Worm (Caenorhabditis elegans) whole organism, L2 larva: ENCODE measurements around the gene larp-1.
"Not testable (repeated sequence)": the region's sequence is repeated elsewhere in the genome, so short reads cannot be mapped to it uniquely, and the experiment has no call there.

ENCODE experiments used
- F13H6.1 ChIP-seq: sonication (generic microtip); optimal IDR thresholded peaks from 2 replicates; lab custom pipeline; 2016; ENCODE audit warnings: missing genetic modification characterization, missing compliant biosample characterization
- alr-1 ChIP-seq: fragments of 150-350 bp; optimal IDR thresholded peaks from 2 replicates; lab custom pipeline; 2014; ENCODE audit warnings: missing biosample characterization, missing genetic modification characterization
- aly-2 ChIP-seq: fragments of 150-350 bp; optimal IDR thresholded peaks from 2 replicates; lab custom pipeline; 2014; ENCODE audit warnings: missing biosample characterization, missing genetic modification characterization
- ceh-16 ChIP-seq: fragments of 150-350 bp; optimal IDR thresholded peaks from 2 replicates; lab custom pipeline; 2014; ENCODE audit warnings: missing biosample characterization, missing genetic modification characterization
- ceh-82 ChIP-seq: fragments of 150-350 bp; optimal IDR thresholded peaks from 2 replicates; lab custom pipeline; 2014; ENCODE audit warnings: missing biosample characterization, missing genetic modification characterization
- crh-2 ChIP-seq: sonication (generic microtip); optimal IDR thresholded peaks from 2 replicates; lab custom pipeline; 2017; ENCODE audit warnings: missing biosample characterization, missing genetic modification characterization
- dmd-4 ChIP-seq: sonication (generic microtip); optimal IDR thresholded peaks from 2 replicates; lab custom pipeline; 2017; ENCODE audit warnings: missing biosample characterization, missing genetic modification characterization
- egl-27 ChIP-seq: sonication (generic microtip); optimal IDR thresholded peaks from 3 replicates; lab custom pipeline; 2017; ENCODE audit warnings: missing biosample characterization, missing genetic modification reagents, missing genetic modification characterization
- elt-1 ChIP-seq: fragments of 150-350 bp; optimal IDR thresholded peaks from 2 replicates; lab custom pipeline; 2014; ENCODE audit warnings: missing biosample characterization, missing genetic modification characterization
- fos-1 ChIP-seq: fragments of 150-350 bp; optimal IDR thresholded peaks from 2 replicates; lab custom pipeline; 2014; ENCODE audit warnings: missing biosample characterization, missing genetic modification characterization
- gmeb-1 ChIP-seq: fragments of 150-350 bp; optimal IDR thresholded peaks from 2 replicates; lab custom pipeline; 2014; ENCODE audit warnings: missing biosample characterization, missing genetic modification characterization
- lin-13 ChIP-seq: fragments of 150-350 bp; optimal IDR thresholded peaks from 2 replicates; lab custom pipeline; 2014; ENCODE audit warnings: missing biosample characterization, missing genetic modification reagents, missing genetic modification characterization
- lin-39 ChIP-seq: fragments of 150-350 bp; optimal IDR thresholded peaks from 2 replicates; lab custom pipeline; 2014; ENCODE audit warnings: missing biosample characterization, missing genetic modification reagents, missing genetic modification characterization
- lsy-2 ChIP-seq, 2 experiments: fragments of 150-350 bp in 1 of 2; sonication (generic microtip) in 1 of 2; optimal IDR thresholded peaks; 2 replicates each; lab custom pipeline; 2014 to 2017; ENCODE audit warnings: missing biosample characterization in 2 of 2, missing genetic modification characterization in 2 of 2
- mbf-1 ChIP-seq: sonication (generic microtip); optimal IDR thresholded peaks from 2 replicates; lab custom pipeline; 2017; ENCODE audit warnings: missing biosample characterization, missing genetic modification characterization
- mdl-1 ChIP-seq, 2 experiments: fragments of 150-350 bp in 1 of 2; sonication (generic microtip) in 1 of 2; optimal IDR thresholded peaks; 2 replicates each; lab custom pipeline; 2017; ENCODE audit warnings: missing biosample characterization in 2 of 2, missing genetic modification characterization in 2 of 2
- nhr-11 ChIP-seq: fragments of 150-350 bp; optimal IDR thresholded peaks from 2 replicates; lab custom pipeline; 2014; ENCODE audit warnings: missing biosample characterization, missing genetic modification characterization
- nhr-129 ChIP-seq: fragments of 150-350 bp; optimal IDR thresholded peaks from 2 replicates; lab custom pipeline; 2014; ENCODE audit warnings: missing biosample characterization, missing genetic modification characterization
- nhr-21 ChIP-seq: fragments of 150-350 bp; optimal IDR thresholded peaks from 2 replicates; lab custom pipeline; 2014; ENCODE audit warnings: missing biosample characterization, missing genetic modification characterization
- nhr-23 ChIP-seq: fragments of 150-350 bp; optimal IDR thresholded peaks from 2 replicates; lab custom pipeline; 2014; ENCODE audit warnings: missing biosample characterization, missing genetic modification reagents, missing genetic modification characterization
- nhr-237 ChIP-seq: fragments of 150-350 bp; optimal IDR thresholded peaks from 2 replicates; lab custom pipeline; 2014; ENCODE audit warnings: missing biosample characterization, missing genetic modification characterization
- nhr-25 ChIP-seq: fragments of 150-350 bp; sonication (generic microtip); optimal IDR thresholded peaks from 3 replicates; lab custom pipeline; 2014; ENCODE audit warnings: missing biosample characterization, missing genetic modification characterization
- nhr-6 ChIP-seq: fragments of 150-350 bp; optimal IDR thresholded peaks from 2 replicates; lab custom pipeline; 2014; ENCODE audit warnings: missing biosample characterization, missing genetic modification characterization
- nhr-77 ChIP-seq: fragments of 150-350 bp; optimal IDR thresholded peaks from 2 replicates; lab custom pipeline; 2014; ENCODE audit warnings: missing biosample characterization, missing genetic modification characterization
- sem-4 ChIP-seq: fragments of 150-350 bp; optimal IDR thresholded peaks from 2 replicates; lab custom pipeline; 2014; ENCODE audit warnings: missing biosample characterization, missing genetic modification reagents, missing genetic modification characterization
- sma-3 ChIP-seq: sonication (generic microtip); optimal IDR thresholded peaks from 2 replicates; lab custom pipeline; 2016; ENCODE audit warnings: missing genetic modification reagents, missing genetic modification characterization, missing compliant biosample characterization
- sma-9 ChIP-seq, 2 experiments: fragments of 150-350 bp in 1 of 2; sonication (generic microtip) in 1 of 2; optimal IDR thresholded peaks; 2 replicates each; lab custom pipeline; 2014 to 2016; ENCODE audit warnings: missing genetic modification characterization in 2 of 2, mild to moderate bottlenecking in 1 of 2, missing biosample characterization in 1 of 2, missing compliant biosample characterization in 1 of 2, missing genetic modification reagents in 1 of 2, moderate library complexity in 1 of 2
- snpc-4 ChIP-seq: fragments of 150-350 bp; optimal IDR thresholded peaks from 2 replicates; lab custom pipeline; 2014; ENCODE audit warnings: missing biosample characterization, missing genetic modification characterization
- unc-55 ChIP-seq: fragments of 150-350 bp; sonication (generic microtip); optimal IDR thresholded peaks from 3 replicates; lab custom pipeline; 2014; ENCODE audit warnings: missing biosample characterization, missing genetic modification reagents, missing genetic modification characterization
- unc-62 ChIP-seq: fragments of 150-350 bp; optimal IDR thresholded peaks from 2 replicates; lab custom pipeline; 2014; ENCODE audit warnings: missing biosample characterization, missing genetic modification reagents, missing genetic modification characterization
- ztf-4 ChIP-seq: fragments of 150-350 bp; optimal IDR thresholded peaks from 2 replicates; lab custom pipeline; 2014; ENCODE audit warnings: missing biosample characterization, missing genetic modification characterization

The larp-1 gene

DNA sequence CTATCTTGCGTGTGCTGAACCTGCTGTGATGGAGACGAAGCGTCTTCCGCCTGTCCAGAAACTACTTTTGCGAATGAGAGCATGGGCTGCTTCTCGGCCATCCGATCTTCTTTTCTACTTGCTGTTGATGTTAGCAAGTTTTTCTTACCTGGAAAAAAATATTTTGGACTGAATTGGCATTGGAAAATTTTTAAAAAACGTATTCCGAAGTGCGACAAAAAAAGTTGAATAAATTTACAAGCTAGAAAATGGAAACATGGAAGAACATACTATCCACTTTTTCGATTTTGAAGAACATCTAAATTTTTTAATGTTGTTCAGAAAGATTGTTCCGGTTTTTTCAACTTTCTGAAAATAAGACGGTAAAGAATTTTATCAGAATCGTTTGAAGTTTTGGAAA lies at the start of gene larp-1:
Gene larp-1 (minus strand): TSS at position 101 of the 400 bp plus-strand sequence.
- TF ChIP-seq ztf-4 (tag; lab: Kevin White, UChicago) (no peak), nhr-23 (tag; lab: Kevin White, UChicago) (no peak), sma-9 (GFP tag; optimal IDR thresholded peaks at IDR 0.05; lab: Kevin White, UChicago) (no peak), sma-9 (tag; optimal IDR thresholded peaks at IDR 0.05; lab: Kevin White, UChicago) (no peak), nhr-129 (tag; lab: Kevin White, UChicago) (no peak), nhr-25 (tag; lab: Kevin White, UChicago) (no peak), crh-2 (tag; lab: Kevin White, UChicago) (no peak), gmeb-1 (no peak), nhr-237 (tag; lab: Kevin White, UChicago) (no peak), nhr-6 (tag; lab: Kevin White, UChicago) (no peak), mbf-1 (no peak), lin-39 (tag; lab: Kevin White, UChicago) (no peak)
- TF ChIP-seq, all 48 proteins: peak for 0

DNA sequence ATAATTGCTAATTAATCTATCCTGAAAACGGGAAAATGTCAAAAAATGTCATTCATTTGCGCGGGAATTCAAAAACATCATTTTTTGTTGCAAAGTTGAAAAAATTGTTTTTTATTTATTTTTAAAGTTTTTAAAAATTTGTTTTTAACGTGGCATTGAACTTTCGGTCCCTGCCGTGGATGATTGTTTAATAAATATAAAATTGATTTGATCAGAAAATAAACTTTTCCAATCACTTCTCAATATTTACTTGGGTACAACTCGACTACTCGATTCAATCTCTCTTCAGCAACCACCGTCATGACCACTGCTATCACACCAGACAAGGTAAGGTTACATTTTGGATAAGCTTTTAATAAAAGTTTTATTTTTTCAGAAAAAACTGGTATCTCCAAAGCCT lies 45.0 kb upstream of the larp-1 start, which contains the start of gene C45G9.4:
Gene C45G9.4 (plus strand): TSS at position 301 of the 400 bp plus-strand sequence.
- TF ChIP-seq sma-3; mdl-1 (tag; optimal IDR thresholded peaks at IDR 0.05; lab: Kevin White, UChicago); dmd-4: not testable (repeated sequence)

DNA sequence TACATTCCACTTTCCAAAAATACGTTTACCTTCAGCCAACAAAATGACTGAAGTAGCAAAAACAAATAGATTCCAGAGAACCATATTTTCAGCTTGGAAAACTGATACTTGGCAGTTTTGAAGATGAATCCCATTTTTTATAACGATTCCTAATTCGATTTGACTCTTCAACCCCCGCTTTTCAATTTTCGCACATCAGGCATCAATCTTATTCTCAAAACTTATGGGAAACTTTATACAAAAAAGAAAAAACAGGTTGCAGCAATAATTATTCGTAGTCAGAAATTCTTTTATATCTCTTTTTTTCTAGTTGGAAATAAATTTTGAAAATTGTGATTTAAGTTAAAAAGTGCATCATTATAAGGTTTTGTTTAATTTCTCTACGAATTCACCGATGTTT lies 44.3 kb upstream of the larp-1 start, which contains the start of gene C45G9.10:
Gene C45G9.10 (minus strand): TSS at position 101 of the 400 bp plus-strand sequence.
- TF ChIP-seq egl-27 (tag; lab: Kevin White, UChicago) (no peak), sem-4 (tag; lab: Kevin White, UChicago) (no peak), lin-13 (no peak), nhr-237 (tag; lab: Kevin White, UChicago) (no peak), dmd-4 (no peak), alr-1 (tag; lab: Kevin White, UChicago) (no peak), nhr-11 (tag; lab: Kevin White, UChicago) (no peak), aly-2 (no peak), lsy-2 (tag; optimal IDR thresholded peaks at IDR 0.05; lab: Kevin White, UChicago) (no peak), elt-1 (tag; lab: Kevin White, UChicago) (no peak), snpc-4 (no peak)

DNA sequence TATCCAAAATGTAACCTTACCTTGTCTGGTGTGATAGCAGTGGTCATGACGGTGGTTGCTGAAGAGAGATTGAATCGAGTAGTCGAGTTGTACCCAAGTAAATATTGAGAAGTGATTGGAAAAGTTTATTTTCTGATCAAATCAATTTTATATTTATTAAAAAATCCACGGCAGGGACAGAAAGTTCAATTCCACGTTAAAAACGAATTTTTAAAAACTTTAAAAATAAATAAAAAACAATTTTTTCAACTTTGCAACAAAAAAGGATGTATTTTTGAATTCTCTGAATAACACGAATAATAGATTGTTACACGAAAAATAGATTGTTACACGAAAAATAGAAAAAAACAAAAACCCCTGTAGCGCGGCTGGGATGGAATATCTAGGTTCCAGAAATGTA lies 38.3 kb upstream of the larp-1 start, which contains the start of gene C45G9.9:
Gene C45G9.9 (minus strand): TSS at position 101 of the 400 bp plus-strand sequence.
- TF ChIP-seq ceh-16 (tag; lab: Kevin White, UChicago); lsy-2 (tag; optimal IDR thresholded peaks at IDR 0.05; lab: Kevin White, UChicago); sem-4 (tag; lab: Kevin White, UChicago): not testable (repeated sequence)

DNA sequence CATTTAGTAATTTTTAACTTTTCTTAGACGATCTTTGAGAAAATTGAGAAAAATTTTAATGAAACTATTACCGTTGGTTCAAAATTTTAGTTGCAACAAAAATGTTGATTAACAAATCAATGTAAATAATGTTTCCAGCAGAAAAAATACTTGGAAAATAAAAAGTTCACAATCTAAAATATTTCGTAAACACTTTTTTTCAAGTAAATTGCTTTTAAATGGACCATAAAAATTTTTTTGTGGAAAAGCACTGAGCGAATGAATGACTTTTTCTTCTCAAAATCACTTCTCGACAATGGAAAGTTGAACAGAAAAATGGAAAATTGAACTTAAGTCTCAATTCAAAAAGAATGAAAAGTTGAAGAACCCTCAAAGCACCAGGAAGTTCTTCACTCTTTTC lies 36.1 kb upstream of the larp-1 start, which contains the start of gene C45G9.8:
Gene C45G9.8 (minus strand): TSS at position 101 of the 400 bp plus-strand sequence.
- TF ChIP-seq nhr-21: no peak
- TF ChIP-seq ceh-82: no peak
- no peak for TF ChIP-seq F13H6.1 (tag; lab: Kevin White, UChicago)
- no peak for TF ChIP-seq unc-62 (GFP tag; lab: Kevin White, UChicago)
- TF ChIP-seq ceh-16 (tag; lab: Kevin White, UChicago): no peak
- TF ChIP-seq ztf-4 (tag; lab: Kevin White, UChicago): no peak

DNA sequence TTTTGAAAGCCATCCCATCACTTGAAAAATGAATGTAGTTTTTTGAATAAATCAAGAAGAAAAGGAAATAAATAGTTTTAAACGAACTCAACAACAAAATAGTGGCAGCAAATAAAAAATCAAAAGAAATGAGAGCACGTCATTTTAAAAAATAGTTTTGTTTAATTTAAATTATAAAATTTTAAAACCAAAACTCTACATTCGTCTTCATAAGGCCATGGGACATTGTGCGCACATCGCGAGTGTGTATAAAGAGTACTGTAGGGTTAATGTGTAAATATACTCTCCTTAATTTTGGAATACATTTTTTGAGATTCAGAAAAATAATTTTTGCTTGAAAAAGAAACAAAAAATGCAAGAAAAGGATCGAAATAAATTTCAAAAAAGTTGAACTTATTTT lies 34.5 kb upstream of the larp-1 start, which contains the start of gene C45G9.15:
Gene C45G9.15 (minus strand): TSS at position 101 of the 400 bp plus-strand sequence.
- TF ChIP-seq nhr-129 (tag; lab: Kevin White, UChicago): no peak
- no peak for TF ChIP-seq unc-55 (GFP tag; lab: Kevin White, UChicago)

DNA sequence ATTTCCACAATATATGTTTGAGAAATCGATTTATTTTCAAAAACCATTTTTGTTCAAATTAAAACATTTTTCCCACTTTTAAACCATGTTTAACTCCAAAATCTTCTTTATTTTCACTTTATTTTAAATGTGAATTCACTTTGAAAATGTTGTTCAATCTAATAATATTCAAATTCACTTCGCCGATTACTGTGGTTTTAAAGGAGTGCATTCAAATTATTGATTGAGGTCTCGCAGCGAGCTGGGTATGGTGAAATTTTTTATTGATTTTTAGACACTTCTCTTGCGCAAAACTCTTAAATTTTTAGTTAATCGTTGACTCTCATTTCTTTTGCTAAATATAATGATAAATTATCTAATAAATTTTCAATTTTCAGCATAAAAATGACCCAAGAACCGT lies 30.3 kb upstream of the larp-1 start, which contains the start of gene C45G9.5:
Gene C45G9.5 (plus strand): TSS at position 378 of the 400 bp plus-strand sequence.
- TF ChIP-seq nhr-77 (tag; lab: Kevin White, UChicago) (no peak), nhr-237 (tag; lab: Kevin White, UChicago) (no peak), fos-1 (tag; lab: Kevin White, UChicago) (no peak)
